Worm (Caenorhabditis elegans): Measurements from ENCODE around the gene C04F5.2.
"Not testable (repeated sequence)": the region's sequence is repeated elsewhere in the genome, so short reads cannot be mapped to it uniquely, and the experiment has no call there.

Gene C04F5.2

DNA sequence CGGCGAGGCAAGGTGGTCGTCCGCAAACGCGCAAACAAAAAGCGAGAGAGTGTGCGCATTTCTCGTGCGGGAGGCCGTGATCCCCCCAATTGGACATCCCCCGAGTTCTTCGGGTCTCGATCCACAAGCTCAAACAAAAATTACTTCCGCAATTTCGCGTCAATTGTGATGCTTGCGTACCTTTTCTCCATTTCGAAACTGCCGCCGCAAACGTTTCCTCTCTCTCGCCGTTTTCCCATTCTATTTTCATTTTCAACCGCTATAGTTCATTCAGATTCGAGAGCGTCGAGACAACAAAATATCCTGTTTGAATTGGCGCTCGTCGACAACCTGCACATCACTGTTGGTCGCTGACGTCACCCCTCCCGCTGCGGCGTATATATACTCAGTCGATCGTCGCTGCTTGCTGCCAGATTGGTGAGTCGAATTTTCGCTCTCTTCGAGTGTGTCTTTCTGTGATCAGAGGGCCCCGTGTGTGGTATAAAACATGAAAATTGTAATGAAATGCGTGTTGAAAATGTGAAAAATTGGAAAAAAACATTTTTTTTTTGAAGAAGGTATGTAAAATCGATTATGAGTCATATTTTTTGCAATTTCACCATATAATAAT lies 47.5 kb downstream of the C04F5.2 start, which contains the start of the genes pqn-51 and K11D12.14 (continued):
- TF ChIP-seq ref-2 (tag; optimal IDR thresholded peaks at IDR 0.05) (peak; percentile 86), nhr-232 (tag; optimal IDR thresholded peaks at IDR 0.05) (no peak), odd-2 (tag; optimal IDR thresholded peaks at IDR 0.05) (no peak), Y22D7AL.16 (tag; optimal IDR thresholded peaks at IDR 0.05) (no peak), hlh-15 (tag; optimal IDR thresholded peaks at IDR 0.05) (no peak), hlh-13 (GFP tag; optimal IDR thresholded peaks at IDR 0.05) (no peak), K09A11.1 (tag; optimal IDR thresholded peaks at IDR 0.05; ENCODE audit: insufficient read depth) (peak; percentile 29), pha-4 (tag; optimal IDR thresholded peaks at IDR 0.05) (no peak), madf-2 (tag; optimal IDR thresholded peaks at IDR 0.05) (peak; percentile 61), tbx-7 (tag; optimal IDR thresholded peaks at IDR 0.05) (no peak), ceh-22 (tag; optimal IDR thresholded peaks at IDR 0.05) (no peak), ceh-31 (tag; optimal IDR thresholded peaks at IDR 0.05) (peak; percentile 89), nfya-1 (tag; optimal IDR thresholded peaks at IDR 0.05) (peak; percentile 84), dve-1 (tag; optimal IDR thresholded peaks at IDR 0.05) (peak; percentile 82), F13H6.1 (tag; optimal IDR thresholded peaks at IDR 0.05) (peak; percentile 68), elt-4 (tag; optimal IDR thresholded peaks at IDR 0.05) (no peak), eyg-1 (tag; optimal IDR thresholded peaks at IDR 0.05) (no peak), pha-2 (tag; optimal IDR thresholded peaks at IDR 0.05) (peak; percentile 63), C08G9.2 (tag; optimal IDR thresholded peaks at IDR 0.05) (peak; percentile 1), hlh-30 (tag; optimal IDR thresholded peaks at IDR 0.05; ENCODE audit: insufficient read depth) (no peak), T23F11.4 (GFP tag; optimal IDR thresholded peaks at IDR 0.05) (no peak), zip-5 (tag; optimal IDR thresholded peaks at IDR 0.05) (no peak), unc-55 (GFP tag; optimal IDR thresholded peaks at IDR 0.05) (peak; percentile 69), ahr-1 (tag; optimal IDR thresholded peaks at IDR 0.05) (no peak), ceh-45 (GFP tag; IDR thresholded peaks at IDR 0.05) (0 out of 2 replicates have a peak, but pooled peaks have one; percentile 22), ceh-24 (tag; optimal IDR thresholded peaks at IDR 0.05) (no peak), ceh-6 (GFP tag; optimal IDR thresholded peaks at IDR 0.05) (no peak), sdc-2 (tag; optimal IDR thresholded peaks at IDR 0.05) (no peak), mec-3 (tag; optimal IDR thresholded peaks at IDR 0.05; ENCODE audit: borderline replicate concordance) (no peak), fkh-6 (tag; optimal IDR thresholded peaks at IDR 0.05) (no peak), ceh-14 (tag; optimal IDR thresholded peaks at IDR 0.05) (peak; percentile 66), unc-86 (tag; optimal IDR thresholded peaks at IDR 0.05) (no peak), K02D7.2 (tag; optimal IDR thresholded peaks at IDR 0.05) (no peak), hlh-6 (tag; optimal IDR thresholded peaks at IDR 0.05) (no peak), syd-9 (tag; optimal IDR thresholded peaks at IDR 0.05) (peak; percentile 35), rnt-1 (tag; optimal IDR thresholded peaks at IDR 0.05) (peak; percentile 91), sox-2 (GFP tag; IDR thresholded peaks at IDR 0.05) (no peak)

DNA sequence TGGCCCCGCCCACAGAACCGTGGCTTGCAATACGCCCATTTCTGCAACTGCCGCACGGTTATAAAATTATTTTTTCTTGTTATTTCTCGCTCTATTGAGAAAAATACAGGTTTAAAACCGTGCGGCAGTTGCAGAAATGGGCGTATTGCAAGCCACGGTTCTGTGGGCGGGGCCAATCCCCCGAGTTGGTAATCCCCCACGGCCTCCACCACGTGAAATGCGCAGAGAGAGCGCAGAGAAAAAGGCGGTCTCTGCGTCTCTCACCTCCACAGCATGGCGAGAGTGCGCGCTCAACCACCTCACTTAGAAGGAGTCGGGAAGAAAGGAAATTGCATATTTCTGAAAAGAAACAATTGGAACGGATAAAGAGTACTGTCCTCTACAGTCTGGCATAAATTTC lies 49.7 kb downstream of the C04F5.2 start:
- TF ChIP-seq unc-3 (GFP tag; conservative IDR thresholded peaks at IDR 0.05) (0 out of 2 replicates have a peak, but pooled peaks have one; percentile 10), ceh-45 (GFP tag; IDR thresholded peaks at IDR 0.05) (0 out of 2 replicates have a peak, but pooled peaks have one; percentile 17)
- not testable (repeated sequence) for TF ChIP-seq unc-3 (tag; optimal IDR thresholded peaks at IDR 0.05)

DNA sequence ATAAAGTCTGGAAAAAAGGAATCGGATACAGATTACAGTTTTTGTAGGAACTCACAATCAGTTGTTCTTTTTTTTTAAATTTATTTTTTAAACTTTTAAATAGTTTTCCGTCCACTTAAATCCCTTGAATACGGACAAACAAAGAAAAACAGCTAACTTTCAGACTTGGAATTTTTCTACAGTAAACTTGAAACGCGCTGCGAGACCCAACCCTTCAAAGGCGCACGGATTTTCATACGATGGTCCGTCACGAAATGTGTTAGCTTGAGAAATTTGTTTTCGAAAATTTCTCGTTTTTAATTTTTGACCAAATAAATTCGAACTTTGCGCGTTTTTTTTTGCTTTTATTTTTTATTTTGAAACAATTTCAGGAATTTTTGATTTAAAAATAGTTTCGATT lies 50.4 kb downstream of the C04F5.2 start:
- TF ChIP-seq dve-1 (tag; optimal IDR thresholded peaks at IDR 0.05), result no peak
- no peak for TF ChIP-seq hlh-6 (tag; optimal IDR thresholded peaks at IDR 0.05)
- TF ChIP-seq ref-2 (tag; optimal IDR thresholded peaks at IDR 0.05), result no peak
- TF ChIP-seq lin-11 (tag; optimal IDR thresholded peaks at IDR 0.05), result no peak
- no peak for TF ChIP-seq npax-4 (tag; optimal IDR thresholded peaks at IDR 0.05)
- no peak for TF ChIP-seq pqm-1 (tag; optimal IDR thresholded peaks at IDR 0.05)
- no peak for TF ChIP-seq ceh-45 (GFP tag; IDR thresholded peaks at IDR 0.05)
- no peak for TF ChIP-seq unc-3 (GFP tag; conservative IDR thresholded peaks at IDR 0.05)
- TF ChIP-seq unc-3 (tag; optimal IDR thresholded peaks at IDR 0.05), result no peak
- no peak for TF ChIP-seq ceh-22 (tag; optimal IDR thresholded peaks at IDR 0.05)
- TF ChIP-seq nhr-232 (tag; optimal IDR thresholded peaks at IDR 0.05), result no peak
- no peak for TF ChIP-seq tbx-7 (tag; optimal IDR thresholded peaks at IDR 0.05)
- TF ChIP-seq Y22D7AL.16 (tag; optimal IDR thresholded peaks at IDR 0.05), result no peak
- TF ChIP-seq ceh-31 (tag; optimal IDR thresholded peaks at IDR 0.05), result no peak
- no peak for TF ChIP-seq ztf-16 (tag; optimal IDR thresholded peaks at IDR 0.05)
- TF ChIP-seq elt-4 (tag; optimal IDR thresholded peaks at IDR 0.05), result no peak
- TF ChIP-seq K02D7.2 (tag; optimal IDR thresholded peaks at IDR 0.05), result no peak
- TF ChIP-seq ahr-1 (tag; optimal IDR thresholded peaks at IDR 0.05), result no peak
